Worm (Caenorhabditis elegans) whole organism, L2 larva: Measurements from ENCODE around the gene ZC239.4.

Experiments used
- aly-2 ChIP-seq: fragments of 150-350 bp; optimal IDR thresholded peaks from 2 replicates; lab custom pipeline; 2014; ENCODE audit warnings: missing biosample characterization, missing genetic modification characterization
- mab-5 ChIP-seq: fragments of 150-350 bp; optimal IDR thresholded peaks from 2 replicates; lab custom pipeline; 2014; ENCODE audit warnings: missing biosample characterization, missing genetic modification characterization

ce11 chrII:3247556-3247955, 33.6 kb downstream of the ZC239.4 start:
- TF ChIP-seq aly-2: no peak
- TF ChIP-seq mab-5 (tag; lab: Kevin White, UChicago): no peak
